Fruit fly (Drosophila melanogaster): ENCODE results near the gene CG13996.

DNA sequence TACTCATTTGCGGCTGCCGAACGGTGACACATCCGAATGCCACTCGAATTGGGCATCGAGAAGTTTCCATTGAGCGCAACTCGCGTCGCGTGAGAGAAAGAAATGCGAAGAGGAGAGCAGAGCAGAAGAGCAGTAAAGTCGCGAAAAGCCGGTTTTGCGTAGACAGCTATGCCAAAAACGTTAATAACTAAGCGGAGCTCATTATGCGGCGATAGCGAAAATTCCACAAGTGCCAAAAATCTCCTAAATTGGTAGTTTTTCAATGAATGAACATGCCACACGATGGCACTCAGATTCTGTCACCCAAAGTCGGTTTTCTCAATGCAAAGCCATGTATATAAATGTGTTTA, 42.9 kb upstream of the CG13996 start:
- TF ChIP-seq Pif1B (GFP tag; optimal IDR thresholded peaks at IDR 0.05), result no peak
- TF ChIP-seq CG9948 (tag; optimal IDR thresholded peaks at IDR 0.05), result no peak
- no peak for TF ChIP-seq CG8301 (tag; optimal IDR thresholded peaks at IDR 0.05)
- no peak for TF ChIP-seq CG15710 (tag; optimal IDR thresholded peaks at IDR 0.05)
- TF ChIP-seq CG34367 (tag; optimal IDR thresholded peaks at IDR 0.05), result no peak
- no peak for TF ChIP-seq gl (tag; optimal IDR thresholded peaks at IDR 0.05)
- TF ChIP-seq EcR (GFP tag; optimal IDR thresholded peaks at IDR 0.05), result no peak
- TF ChIP-seq Pif1A (GFP tag; optimal IDR thresholded peaks at IDR 0.05), result no peak
- TF ChIP-seq CG17806 (tag; optimal IDR thresholded peaks at IDR 0.05), result no peak

All from whole organism, pupa.